Fruit fly (Drosophila melanogaster): Measurements from ENCODE around the gene Grip.
A peak's percentile ranks its signal among the peaks of the same experiment; 100 is the strongest.

The Grip gene

DNA sequence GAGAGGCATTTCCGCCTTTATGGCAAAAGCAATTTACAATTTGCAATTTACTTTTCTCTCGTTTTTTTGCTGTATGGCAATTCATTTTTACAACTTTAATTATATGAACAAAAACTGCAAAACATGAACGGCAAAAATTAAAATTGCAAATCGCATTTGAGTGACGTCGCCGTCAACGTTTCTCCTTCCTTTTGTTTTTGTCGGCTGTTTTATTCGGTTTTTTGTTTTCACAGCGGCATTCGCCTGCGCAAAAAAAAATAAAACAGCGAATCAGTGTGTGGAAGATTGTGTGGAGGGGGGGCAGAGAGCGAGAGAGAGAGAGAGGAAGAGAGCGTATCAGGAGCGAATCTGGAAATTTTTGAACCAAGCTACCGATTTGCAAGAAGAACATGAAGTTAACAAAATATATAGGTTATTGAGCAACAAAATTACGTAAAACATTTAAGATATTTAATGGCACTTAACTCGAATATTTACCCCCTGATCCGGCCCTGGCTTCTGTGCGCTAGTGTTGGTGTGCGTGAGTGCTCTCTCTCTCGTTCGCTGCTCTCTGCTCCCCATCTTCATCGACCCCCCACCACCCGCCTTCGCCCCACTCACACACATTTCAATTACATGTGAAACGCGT, 47.5 kb upstream of the Grip start (continued):
- TF ChIP-seq rib (GFP tag; IDR thresholded peaks at IDR 0.05) (peak; percentile 100), vnd (GFP tag; IDR thresholded peaks at IDR 0.05; ENCODE audit: partially characterized antibody) (peak; percentile 83), CG17912 (GFP tag; optimal IDR thresholded peaks at IDR 0.05) (peak; percentile 89), bab2 (GFP tag; optimal IDR thresholded peaks at IDR 0.05) (peak; percentile 99), CG32772 (GFP tag; IDR thresholded peaks at IDR 0.05) (peak; percentile 100), CG7372 (GFP tag; IDR thresholded peaks at IDR 0.05) (peak; percentile 99), CG3407 (GFP tag; optimal IDR thresholded peaks at IDR 0.05) (peak; percentile 97), phol (tag; optimal IDR thresholded peaks at IDR 0.05) (peak; percentile 97), esg (GFP tag; conservative IDR thresholded peaks at IDR 0.05) (peak; percentile 99), Sox102F (GFP tag; optimal IDR thresholded peaks at IDR 0.05) (peak; percentile 99), ac (GFP tag; optimal IDR thresholded peaks at IDR 0.05) (peak; percentile 83), Hsf (GFP tag; optimal IDR thresholded peaks at IDR 0.05) (peak; percentile 99), CG9609 (GFP tag; optimal IDR thresholded peaks at IDR 0.05) (peak; percentile 99), ind (GFP tag; optimal IDR thresholded peaks at IDR 0.05) (peak; percentile 99), CG15479 (GFP tag; optimal IDR thresholded peaks at IDR 0.05) (no peak), Optix (GFP tag; IDR thresholded peaks at IDR 0.05) (peak; percentile 99), cad (GFP tag; optimal IDR thresholded peaks at IDR 0.05) (no peak), CG10209 (GFP tag; optimal IDR thresholded peaks at IDR 0.05) (peak; percentile 99), az2 (GFP tag; optimal IDR thresholded peaks at IDR 0.05) (peak; percentile 99), hb (GFP tag; IDR thresholded peaks at IDR 0.05; ENCODE audit: partially characterized antibody) (peak; percentile 72; the same call in 2 of the 3 replicates), trem (tag; optimal IDR thresholded peaks at IDR 0.05) (peak; percentile 90), CG11695 (GFP tag; IDR thresholded peaks at IDR 0.05) (peak; percentile 98), chif (GFP tag; optimal IDR thresholded peaks at IDR 0.05) (peak; percentile 99), Bgb (GFP tag; IDR thresholded peaks at IDR 0.05; ENCODE audit: partially characterized antibody) (peak; percentile 96), CG8281 (tag; optimal IDR thresholded peaks at IDR 0.05) (peak; percentile 92), jigr1 (GFP tag; IDR thresholded peaks at IDR 0.05) (peak; percentile 98), Usf (GFP tag; optimal IDR thresholded peaks at IDR 0.05) (peak; percentile 98), corto (GFP tag; optimal IDR thresholded peaks at IDR 0.05) (peak; percentile 93), CG11456 (GFP tag; IDR thresholded peaks at IDR 0.05) (peak; percentile 100), oc (tag; optimal IDR thresholded peaks at IDR 0.05) (peak; percentile 99), Myb (GFP tag; optimal IDR thresholded peaks at IDR 0.05) (peak; percentile 94), crc (GFP tag; optimal IDR thresholded peaks at IDR 0.05) (peak; percentile 98), Tbp (GFP tag; optimal IDR thresholded peaks at IDR 0.05) (no peak), CrebB (tag; optimal IDR thresholded peaks at IDR 0.05) (peak; percentile 99), sc (optimal IDR thresholded peaks at IDR 0.05) (no peak), sc (GFP tag; optimal IDR thresholded peaks at IDR 0.05) (peak; percentile 94), wdn (GFP tag; IDR thresholded peaks at IDR 0.05) (peak; percentile 99), Aef1 (GFP tag; IDR thresholded peaks at IDR 0.05) (peak; percentile 100), jing (GFP tag; optimal IDR thresholded peaks at IDR 0.05) (peak; percentile 98), E2f2 (GFP tag; IDR thresholded peaks at IDR 0.05) (peak; percentile 89), shn (GFP tag; optimal IDR thresholded peaks at IDR 0.05) (peak; percentile 98), z (GFP tag; IDR thresholded peaks at IDR 0.05) (peak; percentile 75; the same call in 2 of the 3 replicates), CG11085 (GFP tag; IDR thresholded peaks at IDR 0.05) (peak; percentile 99), chinmo (GFP tag; IDR thresholded peaks at IDR 0.05; ENCODE audit: partially characterized antibody) (peak; percentile 89; the same call in 2 of the 4 replicates), B-H1 (GFP tag; IDR thresholded peaks at IDR 0.05) (peak; percentile 99), br (optimal IDR thresholded peaks at IDR 0.05) (no peak), Fer2 (tag; optimal IDR thresholded peaks at IDR 0.05) (peak; percentile 98), CG8359 (GFP tag; optimal IDR thresholded peaks at IDR 0.05; ENCODE audit: borderline replicate concordance) (peak; percentile 93), cato (GFP tag; optimal IDR thresholded peaks at IDR 0.05; ENCODE audit: borderline replicate concordance) (peak; percentile 98), CG1529 (GFP tag; optimal IDR thresholded peaks at IDR 0.05) (peak; percentile 98), CTCF (GFP tag; optimal IDR thresholded peaks at IDR 0.05) (peak; percentile 71)
